Fruit fly (Drosophila melanogaster) whole organism, embryonic: ENCODE results near the gene CG14212.

Experiments used
- Atf6 ChIP-seq: fragments of 200-800 bp; sonication (Bioruptor generic); IDR thresholded peaks from 2 replicates; pipeline ENCODE4 v1.3.6; 2022; ENCODE audit warnings: missing biosample characterization, missing genetic modification characterization
- B-H2 ChIP-seq: fragments of 200-800 bp; sonication (Bioruptor generic); optimal IDR thresholded peaks from 2 replicates; lab custom pipeline; 2018; ENCODE audit warnings: missing biosample characterization, mild to moderate bottlenecking, missing genetic modification characterization
- BEAF-32 ChIP-seq: fragments of 200-800 bp; sonication (Bioruptor generic); optimal IDR thresholded peaks from 3 replicates; lab custom pipeline; 2017; ENCODE audit warnings: missing biosample characterization, missing genetic modification characterization, mild to moderate bottlenecking, moderate library complexity, missing genetic modification reagents
- CG10209 ChIP-seq: fragments of 200-800 bp; sonication (Bioruptor generic); optimal IDR thresholded peaks from 3 replicates; lab custom pipeline; 2017; ENCODE audit warnings: missing biosample characterization, mild to moderate bottlenecking, missing genetic modification characterization, missing genetic modification reagents
- CG1024 ChIP-seq: fragments of 200-800 bp; sonication (Bioruptor generic); IDR thresholded peaks from 2 replicates; pipeline ENCODE4 v1.3.6; 2022; ENCODE audit warnings: missing biosample characterization, missing genetic modification characterization
- CG10366 ChIP-seq: fragments of 200-800 bp; sonication (Bioruptor generic); IDR thresholded peaks from 2 replicates; pipeline ENCODE4 v1.3.6; 2022; ENCODE audit warnings: missing biosample characterization, missing genetic modification characterization
- CG12071 ChIP-seq: fragments of 200-800 bp; sonication (Bioruptor generic); optimal IDR thresholded peaks from 3 replicates; lab custom pipeline; 2018; ENCODE audit warnings: missing biosample characterization, mild to moderate bottlenecking, missing genetic modification characterization
- CG12219 ChIP-seq: fragments of 200-800 bp; sonication (Bioruptor generic); optimal IDR thresholded peaks from 3 replicates; lab custom pipeline; 2018; ENCODE audit warnings: missing biosample characterization, mild to moderate bottlenecking, missing genetic modification characterization
- CG18476 ChIP-seq: fragments of 200-800 bp; sonication (Bioruptor generic); optimal IDR thresholded peaks from 2 replicates; lab custom pipeline; 2016; ENCODE audit warnings: missing biosample characterization, mild to moderate bottlenecking, missing genetic modification characterization
- CG18619 ChIP-seq: fragments of 200-800 bp; sonication (Bioruptor generic); optimal IDR thresholded peaks from 3 replicates; lab custom pipeline; 2017; ENCODE audit warnings: missing biosample characterization, mild to moderate bottlenecking, missing genetic modification characterization
- CG2129 ChIP-seq: fragments of 200-800 bp; sonication (Bioruptor generic); IDR thresholded peaks from 2 replicates; pipeline ENCODE4 v1.3.6; 2022; ENCODE audit warnings: missing biosample characterization, missing genetic modification characterization; ENCODE audit not compliant: partially characterized antibody
- CG30020 ChIP-seq: fragments of 200-800 bp; optimal IDR thresholded peaks from 2 replicates; lab custom pipeline; 2019; ENCODE audit warnings: missing biosample characterization, mild to moderate bottlenecking, missing genetic modification characterization, moderate library complexity
- CG42726 ChIP-seq: fragments of 200-800 bp; sonication (Bioruptor generic); IDR thresholded peaks from 2 replicates; pipeline ENCODE4 v1.3.6; 2022; ENCODE audit warnings: missing biosample characterization, missing genetic modification characterization; ENCODE audit not compliant: partially characterized antibody
- CG5245 ChIP-seq: fragments of 200-800 bp; sonication (Bioruptor generic); optimal IDR thresholded peaks from 3 replicates; lab custom pipeline; 2016; ENCODE audit warnings: missing biosample characterization, missing genetic modification characterization
- CG6791 ChIP-seq: fragments of 200-800 bp; sonication (Bioruptor generic); IDR thresholded peaks from 3 replicates; pipeline ENCODE4 v1.3.6; 2022; ENCODE audit warnings: missing biosample characterization, missing genetic modification characterization; ENCODE audit not compliant: partially characterized antibody
- CG9876 ChIP-seq: fragments of 200-800 bp; sonication (Bioruptor generic); optimal IDR thresholded peaks from 2 replicates; lab custom pipeline; 2016; ENCODE audit warnings: missing biosample characterization, missing genetic modification characterization
- Dp ChIP-seq: fragments of 200-800 bp; sonication (Bioruptor generic); optimal IDR thresholded peaks from 2 replicates; lab custom pipeline; 2018; ENCODE audit warnings: missing biosample characterization, mild to moderate bottlenecking, missing genetic modification characterization, moderate library complexity
- Fer2 ChIP-seq: fragments of 200-800 bp; sonication (Bioruptor generic); optimal IDR thresholded peaks from 2 replicates; lab custom pipeline; 2018; ENCODE audit warnings: missing biosample characterization, mild to moderate bottlenecking, missing genetic modification characterization, moderate library complexity
- Gsc ChIP-seq: fragments of 200-800 bp; sonication (Bioruptor generic); IDR thresholded peaks from 2 replicates; pipeline ENCODE4 v1.3.6; 2022; ENCODE audit warnings: missing biosample characterization, missing genetic modification characterization
- HHEX ChIP-seq: fragments of 200-800 bp; sonication (Bioruptor generic); optimal IDR thresholded peaks from 3 replicates; lab custom pipeline; 2017; ENCODE audit warnings: missing biosample characterization, mild to moderate bottlenecking, missing genetic modification characterization, missing genetic modification reagents
- MBD-R2 ChIP-seq: fragments of 200-800 bp; sonication (Bioruptor generic); IDR thresholded peaks from 2 replicates; pipeline ENCODE4 v1.3.6; 2022; ENCODE audit warnings: missing biosample characterization, missing genetic modification characterization
- NfI ChIP-seq: fragments of 200-800 bp; sonication (Bioruptor generic); optimal IDR thresholded peaks from 3 replicates; lab custom pipeline; 2018; ENCODE audit warnings: missing biosample characterization, mild to moderate bottlenecking, missing genetic modification characterization, moderate library complexity
- ewg ChIP-seq: fragments of 200-800 bp; sonication (Bioruptor generic); optimal IDR thresholded peaks from 3 replicates; lab custom pipeline; 2017; ENCODE audit warnings: mild to moderate bottlenecking, missing biosample characterization, missing genetic modification reagents, missing genetic modification characterization
- hb ChIP-seq: fragments of 200-800 bp; sonication (Bioruptor generic); IDR thresholded peaks from 3 replicates; pipeline ENCODE4 v1.3.6; 2022; ENCODE audit warnings: missing biosample characterization, missing genetic modification characterization; ENCODE audit not compliant: partially characterized antibody
- hbn ChIP-seq: fragments of 200-800 bp; sonication (Bioruptor generic); IDR thresholded peaks from 2 replicates; pipeline ENCODE4 v1.3.6; 2022; ENCODE audit warnings: missing biosample characterization, missing genetic modification characterization; ENCODE audit not compliant: partially characterized antibody
- jigr1 ChIP-seq: fragments of 200-800 bp; sonication (Bioruptor generic); IDR thresholded peaks from 3 replicates; pipeline ENCODE4 v1.3.6; 2022; ENCODE audit warnings: missing biosample characterization, missing genetic modification characterization
- kah ChIP-seq: fragments of 200-800 bp; sonication (Bioruptor generic); optimal IDR thresholded peaks from 2 replicates; lab custom pipeline; 2018; ENCODE audit warnings: missing biosample characterization, mild to moderate bottlenecking, missing genetic modification characterization
- ken ChIP-seq: fragments of 200-800 bp; sonication (Bioruptor generic); IDR thresholded peaks from 3 replicates; pipeline ENCODE4 v1.3.6; 2022; ENCODE audit warnings: missing biosample characterization, missing genetic modification characterization
- kni ChIP-seq: fragments of 200-800 bp; sonication (Bioruptor generic); optimal IDR thresholded peaks from 3 replicates; lab custom pipeline; 2017; ENCODE audit warnings: mild to moderate bottlenecking, missing biosample characterization, missing genetic modification reagents, missing genetic modification characterization
- mam ChIP-seq: fragments of 200-800 bp; sonication (Bioruptor generic); optimal IDR thresholded peaks from 3 replicates; lab custom pipeline; 2016; ENCODE audit warnings: missing biosample characterization, missing genetic modification characterization
- nom ChIP-seq: fragments of 200-800 bp; sonication (Bioruptor generic); optimal IDR thresholded peaks from 2 replicates; lab custom pipeline; 2017; ENCODE audit warnings: missing biosample characterization, missing genetic modification characterization, mild to moderate bottlenecking, moderate library complexity, missing genetic modification reagents
- pho ChIP-seq: fragments of 200-800 bp; sonication (Bioruptor generic); optimal IDR thresholded peaks from 2 replicates; lab custom pipeline; 2016; ENCODE audit warnings: missing biosample characterization, missing genetic modification characterization
- phol ChIP-seq: fragments of 200-800 bp; sonication (Bioruptor generic); optimal IDR thresholded peaks from 3 replicates; lab custom pipeline; 2018; ENCODE audit warnings: missing biosample characterization, mild to moderate bottlenecking, missing genetic modification characterization, moderate library complexity
- pita ChIP-seq: fragments of 200-800 bp; sonication (Bioruptor generic); optimal IDR thresholded peaks from 2 replicates; lab custom pipeline; 2017; ENCODE audit warnings: missing biosample characterization, mild to moderate bottlenecking, missing genetic modification characterization
- pzg ChIP-seq: fragments of 200-800 bp; sonication (Bioruptor generic); optimal IDR thresholded peaks from 3 replicates; lab custom pipeline; 2018; ENCODE audit warnings: missing biosample characterization, mild to moderate bottlenecking, missing genetic modification characterization, moderate library complexity
- salm ChIP-seq: fragments of 200-800 bp; sonication (Bioruptor generic); optimal IDR thresholded peaks from 2 replicates; lab custom pipeline; 2018; ENCODE audit warnings: missing biosample characterization, mild to moderate bottlenecking, missing genetic modification characterization
- sens-2 ChIP-seq: fragments of 200-800 bp; sonication (Bioruptor generic); IDR thresholded peaks from 2 replicates; pipeline ENCODE4 v1.3.6; 2022; ENCODE audit warnings: missing biosample characterization, missing genetic modification characterization
- tgo ChIP-seq: fragments of 200-800 bp; sonication (Bioruptor generic); IDR thresholded peaks from 3 replicates; pipeline ENCODE4 v1.3.6; 2022; ENCODE audit warnings: missing biosample characterization, missing genetic modification characterization
- tll ChIP-seq, 2 experiments: fragments of 200-800 bp in 1 of 2; fragments of >200 bp in 1 of 2; sonication (Bioruptor generic) in 1 of 2; optimal IDR thresholded peaks; 2 replicates each; lab custom pipeline; 2017 to 2019; ENCODE audit warnings: missing biosample characterization in 2 of 2, missing genetic modification characterization in 2 of 2, mild to moderate bottlenecking in 1 of 2, moderate library complexity in 1 of 2
- trh ChIP-seq: fragments of 200-800 bp; sonication (Bioruptor generic); optimal IDR thresholded peaks from 2 replicates; lab custom pipeline; 2016; ENCODE audit warnings: missing biosample characterization, missing genetic modification characterization

The CG14212 gene

dm6 chrX:19615990-19616663 is 9.4 kb upstream of the CG14212 start, which contains the start of gene CG14210 (continued):
- TF ChIP-seq CG10209 (GFP tag; lab: Kevin White, UChicago) (no peak), Gsc (GFP tag; lab: Robert Waterston, UW) (no peak), tll (GFP tag; optimal IDR thresholded peaks at IDR 0.05; lab: Kevin White, UChicago) (no peak), trh (GFP tag; lab: Kevin White, UChicago) (no peak), MBD-R2 (GFP tag; lab: Robert Waterston, UW) (peak; percentile 70), kni (no peak), CG2129 (GFP tag; lab: Robert Waterston, UW) (no peak), Atf6 (GFP tag; lab: Robert Waterston, UW) (no peak), CG30020 (tag; lab: Kevin White, UChicago) (no peak), CG10366 (GFP tag; lab: Robert Waterston, UW) (no peak), pzg (peak; percentile 57), BEAF-32 (GFP tag; lab: Kevin White, UChicago) (peak; percentile 57), CG18476 (GFP tag; lab: Kevin White, UChicago) (no peak), sens-2 (no peak), CG9876 (GFP tag; lab: Kevin White, UChicago) (no peak), CG12071 (GFP tag; lab: Kevin White, UChicago) (no peak), CG1024 (no peak), pho (GFP tag; lab: Kevin White, UChicago) (no peak), Fer2 (tag; lab: Kevin White, UChicago) (no peak), Dp (GFP tag; lab: Kevin White, UChicago) (peak; percentile 84), CG5245 (no peak), jigr1 (GFP tag; lab: Robert Waterston, UW) (no peak), phol (tag; lab: Kevin White, UChicago) (no peak), CG6791 (GFP tag; lab: Robert Waterston, UW) (peak; percentile 75; the same call in 2 of the 3 replicates), salm (tag; lab: Kevin White, UChicago) (no peak), CG18619 (GFP tag; lab: Kevin White, UChicago) (no peak), hb (GFP tag; lab: Robert Waterston, UW) (peak; percentile 66; the same call in 1 of the 3 replicates), B-H2 (GFP tag; lab: Kevin White, UChicago) (no peak), hbn (GFP tag; lab: Robert Waterston, UW) (peak; percentile 60), ewg (GFP tag; lab: Kevin White, UChicago) (no peak), CG12219 (GFP tag; lab: Kevin White, UChicago) (no peak), kah (GFP tag; lab: Kevin White, UChicago) (no peak), pita (GFP tag; lab: Kevin White, UChicago) (no peak), NfI (GFP tag; lab: Kevin White, UChicago) (no peak), ken (no peak), CG42726 (GFP tag; lab: Robert Waterston, UW) (no peak), nom (GFP tag; lab: Kevin White, UChicago) (no peak), HHEX (GFP tag; lab: Kevin White, UChicago) (no peak), mam (GFP tag; lab: Kevin White, UChicago) (no peak), tgo (no peak)
